Fruit fly (Drosophila melanogaster): ENCODE measurements around the gene Ent3.

Ent3 gene

dm6 chr3L:12892485-12893173 lies 39.2 kb downstream of the Ent3 start, which contains the start of gene CG14118:
Gene CG14118 (plus strand): TSS chr3L:12892658.
- TF ChIP-seq CG8119 (GFP tag; IDR thresholded peaks at IDR 0.05): no peak
- peak; percentile 32 for TF ChIP-seq Sox14 (GFP tag; optimal IDR thresholded peaks at IDR 0.05)
- TF ChIP-seq fkh (GFP tag; optimal IDR thresholded peaks at IDR 0.05): peak; percentile 47

dm6 chr3L:12902579-12903228 lies 49.3 kb downstream of the Ent3 start, which contains the start of gene CG12520:
Gene CG12520 (minus strand): TSS chr3L:12902737.
- no peak for TF ChIP-seq CG10669 (GFP tag; optimal IDR thresholded peaks at IDR 0.05)
- TF ChIP-seq svp (GFP tag): peak; percentile 91
- TF ChIP-seq CG31627 (GFP tag; optimal IDR thresholded peaks at IDR 0.05): no peak
- TF ChIP-seq CG7368 (GFP tag; optimal IDR thresholded peaks at IDR 0.05): no peak
- TF ChIP-seq vri (GFP tag; optimal IDR thresholded peaks at IDR 0.05): peak; percentile 47

- TF ChIP-seq CG3919 (GFP tag; optimal IDR thresholded peaks at IDR 0.05) (no peak), fd85E (GFP tag; optimal IDR thresholded peaks at IDR 0.05) (no peak), Sox14 (GFP tag; optimal IDR thresholded peaks at IDR 0.05) (no peak), Sox102F (GFP tag; optimal IDR thresholded peaks at IDR 0.05) (no peak), CG15336 (GFP tag; IDR thresholded peaks at IDR 0.05) (no peak), net (GFP tag; optimal IDR thresholded peaks at IDR 0.05) (no peak), dac (GFP tag; optimal IDR thresholded peaks at IDR 0.05) (no peak), Gug (GFP tag; IDR thresholded peaks at IDR 0.05) (no peak), CG11294 (GFP tag; IDR thresholded peaks at IDR 0.05) (no peak), Sox15 (GFP tag; optimal IDR thresholded peaks at IDR 0.05) (no peak), eg (GFP tag; IDR thresholded peaks at IDR 0.05) (no peak), Met (GFP tag; optimal IDR thresholded peaks at IDR 0.05) (no peak), CG16779 (tag; optimal IDR thresholded peaks at IDR 0.05) (no peak), CG6276 (GFP tag; optimal IDR thresholded peaks at IDR 0.05) (no peak)
Measured at dm6 chr3L:12903611-12904010, 50.2 kb downstream of the Ent3 start, which contains the start of gene CG32117. Gene CG32117 (minus strand): TSS chr3L:12903711.
